Worm (Caenorhabditis elegans): ENCODE results near the gene Y54G9A.9.

- TF ChIP-seq ZK337.2 (GFP tag; IDR thresholded peaks at IDR 0.05) (no peak), hlh-30 (tag; optimal IDR thresholded peaks at IDR 0.05; ENCODE audit: insufficient read depth) (no peak), pqm-1 (tag; optimal IDR thresholded peaks at IDR 0.05) (no peak), pha-4 (GFP tag; IDR thresholded peaks at IDR 0.05) (no peak), pha-4 (tag; optimal IDR thresholded peaks at IDR 0.05) (no peak), egl-43 (GFP tag; IDR thresholded peaks at IDR 0.05) (no peak), zfp-3 (GFP tag; conservative IDR thresholded peaks at IDR 0.05) (no peak), spr-1 (tag; optimal IDR thresholded peaks at IDR 0.05) (no peak), R02D3.7 (tag; optimal IDR thresholded peaks at IDR 0.05) (no peak), nhr-11 (tag; optimal IDR thresholded peaks at IDR 0.05) (no peak), lin-15B (tag; optimal IDR thresholded peaks at IDR 0.05) (no peak), zag-1 (tag; optimal IDR thresholded peaks at IDR 0.05) (no peak), fos-1 (tag; optimal IDR thresholded peaks at IDR 0.05) (no peak), ama-1 (optimal IDR thresholded peaks at IDR 0.05) (no peak), nhr-76 (tag; optimal IDR thresholded peaks at IDR 0.05) (no peak)
Observed at ce11 chrII:13695343-13696332, 33.9 kb upstream of the Y54G9A.9 start, which contains the start of gene kqt-3.

All from whole organism, L4 larva.